Worm (Caenorhabditis elegans) whole organism, early embryonic: ENCODE data around the gene arp-1.

Experiments
- ama-1 ChIP-seq: fragments of 150-350 bp; optimal IDR thresholded peaks from 2 replicates; lab custom pipeline; 2014
- ceh-36 ChIP-seq: sonication (generic microtip); optimal IDR thresholded peaks from 2 replicates; lab custom pipeline; 2016; ENCODE audit warnings: missing genetic modification characterization, inconsistent platforms, missing compliant biosample characterization
- ets-7 ChIP-seq: sonication (generic microtip); optimal IDR thresholded peaks from 2 replicates; lab custom pipeline; 2016; ENCODE audit warnings: missing genotype, missing genetic modification characterization, missing compliant biosample characterization
- flt-1 ChIP-seq: fragments of 200-800 bp; sonication (Bioruptor generic); IDR thresholded peaks from 2 replicates; pipeline ENCODE4 v1.3.6; 2022; ENCODE audit warnings: missing genetic modification characterization, missing compliant biosample characterization
- hmg-4 ChIP-seq: fragments of 200-800 bp; sonication (Bioruptor generic); optimal IDR thresholded peaks from 2 replicates; lab custom pipeline; 2018; ENCODE audit warnings: mild to moderate bottlenecking, missing genetic modification characterization, missing compliant biosample characterization
- scrt-1 ChIP-seq: fragments of 200-800 bp; sonication (Bioruptor generic); IDR thresholded peaks from 2 replicates; pipeline ENCODE4 v1.3.6; 2022; ENCODE audit warnings: missing genetic modification characterization, missing compliant biosample characterization
- tbx-11 ChIP-seq: fragments of 200-800 bp; sonication (Bioruptor generic); IDR thresholded peaks from 2 replicates; pipeline ENCODE4 v1.3.6; 2022; ENCODE audit warnings: missing genetic modification characterization, missing compliant biosample characterization
- tbx-37 ChIP-seq: fragments of 200-800 bp; sonication (Bioruptor generic); conservative IDR thresholded peaks from 2 replicates; pipeline ENCODE4 v1.3.6; 2022; ENCODE audit warnings: missing genetic modification reagents, missing genetic modification characterization, missing compliant biosample characterization
- tra-4 ChIP-seq: sonication (generic microtip); optimal IDR thresholded peaks from 2 replicates; lab custom pipeline; 2017; ENCODE audit warnings: missing genetic modification characterization, missing compliant biosample characterization

ce11 chrII:15107184-15107583 is 12.9 kb upstream of the arp-1 start:
- no peak for TF ChIP-seq tra-4 (tag; lab: Kevin White, UChicago)
- no peak for TF ChIP-seq ama-1 (lab: Kevin White, UChicago)
- TF ChIP-seq tbx-37 (GFP tag; lab: Robert Waterston, UW): no peak
- TF ChIP-seq flt-1: no peak
- TF ChIP-seq tbx-11: no peak
- TF ChIP-seq hmg-4 (GFP tag; lab: Kevin White, UChicago): no peak
- TF ChIP-seq ceh-36 (tag; lab: Kevin White, UChicago): no peak
- TF ChIP-seq ets-7 (tag; lab: Kevin White, UChicago): no peak
- TF ChIP-seq scrt-1: no peak
